Worm (Caenorhabditis elegans) whole organism, L4/young adult: Measurements from ENCODE around the gene F10E9.3.

Experiments
- W03F9.2 ChIP-seq: fragments of 150-350 bp; optimal IDR thresholded peaks from 2 replicates; lab custom pipeline; 2014; ENCODE audit warnings: missing biosample characterization, missing genetic modification characterization
- dao-5 ChIP-seq: sonication (generic microtip); optimal IDR thresholded peaks from 2 replicates; lab custom pipeline; 2016; ENCODE audit warnings: missing genotype, missing genetic modification characterization, moderate library complexity, missing compliant biosample characterization
- him-1 ChIP-seq: sonication (generic microtip); optimal IDR thresholded peaks from 2 replicates; lab custom pipeline; 2016; ENCODE audit warnings: missing genotype, missing genetic modification reagents, missing genetic modification characterization, missing compliant biosample characterization

DNA sequence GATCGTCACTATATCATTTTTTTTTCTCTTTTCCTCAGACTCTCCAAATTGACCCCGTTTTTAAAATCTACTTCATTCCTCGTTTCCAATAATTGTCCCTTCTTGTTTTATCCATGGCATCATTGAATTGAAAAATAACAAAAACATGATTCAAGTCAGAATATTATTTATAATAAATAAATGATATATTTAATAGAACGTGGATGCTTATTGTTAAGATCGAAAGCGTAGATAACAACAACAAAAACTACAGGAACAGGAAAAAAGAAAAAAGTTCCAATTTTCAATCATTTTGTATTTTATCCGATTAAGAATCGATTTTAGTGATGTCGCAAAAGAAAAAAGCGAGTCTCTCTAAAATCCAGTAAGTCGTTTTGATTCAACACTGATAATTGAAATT is 1.6 kb downstream of the F10E9.3 start, which contains the start of gene F10E9.2:
- TF ChIP-seq him-1 (tag; lab: Kevin White, UChicago) (no peak), dao-5 (tag; lab: Kevin White, UChicago) (no peak), W03F9.2 (tag; lab: Kevin White, UChicago) (no peak)
